Worm (Caenorhabditis elegans) whole organism, L1 larva: Measurements from ENCODE around the gene snb-1.
A peak's percentile ranks its signal among the peaks of the same experiment; 100 is the strongest.

Source experiments
- C04F5.9 ChIP-seq: sonication (generic microtip); optimal IDR thresholded peaks from 2 replicates; lab custom pipeline; 2016; ENCODE audit warnings: missing genetic modification characterization, missing compliant biosample characterization
- F16B12.6 ChIP-seq: fragments of 150-350 bp; optimal IDR thresholded peaks from 2 replicates; lab custom pipeline; 2014; ENCODE audit warnings: missing biosample characterization, missing genetic modification characterization
- Y116A8C.19 ChIP-seq: sonication (generic microtip); optimal IDR thresholded peaks from 2 replicates; lab custom pipeline; 2016; ENCODE audit warnings: missing compliant biosample characterization, missing genetic modification characterization, borderline replicate concordance
- aly-2 ChIP-seq: fragments of 150-350 bp; optimal IDR thresholded peaks from 2 replicates; lab custom pipeline; 2014; ENCODE audit warnings: missing biosample characterization, missing genetic modification characterization
- blmp-1 ChIP-seq: fragments of 150-350 bp; optimal IDR thresholded peaks from 2 replicates; lab custom pipeline; 2014; ENCODE audit warnings: missing biosample characterization, missing genetic modification characterization
- dpl-1 ChIP-seq, 3 experiments: fragments of 150-350 bp in 2 of 3; sonication (generic microtip) in 1 of 3; optimal IDR thresholded peaks; 2 replicates each; lab custom pipeline; 2014 to 2017; ENCODE audit warnings: missing biosample characterization in 3 of 3, missing genetic modification characterization in 3 of 3, missing genetic modification reagents in 3 of 3
- dsc-1 ChIP-seq: sonication (generic microtip); optimal IDR thresholded peaks from 2 replicates; lab custom pipeline; 2016; ENCODE audit warnings: mild to moderate bottlenecking, missing genetic modification characterization, missing compliant biosample characterization
- efl-1 ChIP-seq, 4 experiments: fragments of 150-350 bp; optimal IDR thresholded peaks in 3 of 4; peaks in 1 of 4; 1 replicate in 1 of 4; 2 replicates in 3 of 4; lab custom pipeline; 2014; ENCODE audit warnings: missing biosample characterization in 2 of 4, missing genetic modification characterization in 2 of 4, missing genetic modification reagents in 2 of 4
- efl-3 ChIP-seq: fragments of 200-800 bp; sonication (Bioruptor generic); optimal IDR thresholded peaks from 2 replicates; lab custom pipeline; 2018; ENCODE audit warnings: mild to moderate bottlenecking, missing genetic modification characterization, missing compliant biosample characterization
- egl-13 ChIP-seq: sonication (generic microtip); optimal IDR thresholded peaks from 2 replicates; lab custom pipeline; 2016; ENCODE audit warnings: missing genotype, missing genetic modification reagents, missing genetic modification characterization, missing compliant biosample characterization
- egl-27 ChIP-seq, 2 experiments: fragments of 150-350 bp in 1 of 2; sonication (generic microtip); optimal IDR thresholded peaks; 3 replicates each; lab custom pipeline; 2017 to 2018; ENCODE audit warnings: missing biosample characterization in 2 of 2, missing genetic modification characterization in 2 of 2, missing genetic modification reagents in 2 of 2
- elt-2 ChIP-seq: sonication (generic microtip); optimal IDR thresholded peaks from 2 replicates; lab custom pipeline; 2016; ENCODE audit warnings: missing genetic modification characterization, mild to moderate bottlenecking, inconsistent platforms, missing compliant biosample characterization, missing genetic modification reagents
- elt-3 ChIP-seq, 6 experiments: fragments of 150-350 bp in 1 of 6; sonication (generic microtip); optimal IDR thresholded peaks; 2 replicates each; lab custom pipeline; 2017 to 2018; ENCODE audit warnings: missing biosample characterization in 6 of 6, missing genetic modification characterization in 6 of 6, inconsistent platforms in 1 of 6
- fkh-10 ChIP-seq: sonication (generic microtip); optimal IDR thresholded peaks from 2 replicates; lab custom pipeline; 2017; ENCODE audit warnings: missing biosample characterization, missing genetic modification reagents, missing genetic modification characterization
- fkh-4 ChIP-seq: sonication (generic microtip); optimal IDR thresholded peaks from 2 replicates; lab custom pipeline; 2016; ENCODE audit warnings: missing compliant biosample characterization, missing genetic modification characterization, borderline replicate concordance
- fos-1 ChIP-seq: fragments of 150-350 bp; optimal IDR thresholded peaks from 2 replicates; lab custom pipeline; 2014; ENCODE audit warnings: missing biosample characterization, missing genetic modification characterization
- grh-1 ChIP-seq: fragments of 200-800 bp; sonication (Bioruptor generic); IDR thresholded peaks from 2 replicates; pipeline ENCODE4 v1.3.6; 2022; ENCODE audit warnings: missing genetic modification reagents, missing genetic modification characterization, missing compliant biosample characterization
- hlh-17 ChIP-seq: fragments of 200-800 bp; sonication (Bioruptor generic); optimal IDR thresholded peaks from 2 replicates; lab custom pipeline; 2018; ENCODE audit warnings: missing genetic modification characterization, mild to moderate bottlenecking, missing compliant biosample characterization, moderate library complexity, borderline replicate concordance
- hpl-2 ChIP-seq: fragments of 150-350 bp; optimal IDR thresholded peaks from 2 replicates; lab custom pipeline; 2014; ENCODE audit warnings: missing biosample characterization, missing genetic modification reagents, missing genetic modification characterization
- isw-1 ChIP-seq: fragments of 200-800 bp; sonication (Bioruptor generic); IDR thresholded peaks from 2 replicates; pipeline ENCODE4 v1.3.6; 2022; ENCODE audit warnings: missing genetic modification characterization, missing compliant biosample characterization
- jun-1 ChIP-seq: fragments of 150-350 bp; optimal IDR thresholded peaks from 2 replicates; lab custom pipeline; 2014; ENCODE audit warnings: missing biosample characterization, missing genetic modification reagents, missing genetic modification characterization
- lin-13 ChIP-seq: fragments of 150-350 bp; optimal IDR thresholded peaks from 2 replicates; lab custom pipeline; 2014; ENCODE audit warnings: missing biosample characterization, missing genetic modification reagents, missing genetic modification characterization
- lin-14 ChIP-seq: fragments of 200-800 bp; sonication (Bioruptor generic); optimal IDR thresholded peaks from 2 replicates; lab custom pipeline; 2018; ENCODE audit warnings: mild to moderate bottlenecking, missing genetic modification characterization, moderate library complexity, missing compliant biosample characterization
- lin-35 ChIP-seq, 2 experiments: fragments of 150-350 bp; optimal IDR thresholded peaks; 2 replicates each; lab custom pipeline; 2014; ENCODE audit warnings: missing biosample characterization in 2 of 2, missing genetic modification characterization in 2 of 2, missing genetic modification reagents in 2 of 2
- lin-39 ChIP-seq: fragments of 150-350 bp; optimal IDR thresholded peaks from 2 replicates; lab custom pipeline; 2014; ENCODE audit warnings: missing biosample characterization, missing genetic modification reagents, missing genetic modification characterization
- lsy-2 ChIP-seq, 2 experiments: fragments of 150-350 bp; optimal IDR thresholded peaks; 2 replicates each; lab custom pipeline; 2014; ENCODE audit warnings: missing biosample characterization in 2 of 2, missing genetic modification characterization in 2 of 2
- mdl-1 ChIP-seq, 2 experiments: fragments of 150-350 bp; optimal IDR thresholded peaks; 2 replicates each; lab custom pipeline; 2014 to 2017; ENCODE audit warnings: missing biosample characterization in 2 of 2, missing genetic modification characterization in 2 of 2, inconsistent platforms in 1 of 2
- mef-2 ChIP-seq: fragments of 150-350 bp; optimal IDR thresholded peaks from 2 replicates; lab custom pipeline; 2014; ENCODE audit warnings: missing biosample characterization, missing genetic modification characterization
- mep-1 ChIP-seq: fragments of 150-350 bp; optimal IDR thresholded peaks from 2 replicates; lab custom pipeline; 2014; ENCODE audit warnings: missing biosample characterization, missing genetic modification characterization
- nhr-19 ChIP-seq: fragments of 200-800 bp; sonication (Bioruptor generic); conservative IDR thresholded peaks from 2 replicates; pipeline ENCODE4 v1.3.6; 2022; ENCODE audit warnings: missing genetic modification characterization, missing compliant biosample characterization
- nhr-20 ChIP-seq: sonication (generic microtip); optimal IDR thresholded peaks from 2 replicates; lab custom pipeline; 2016; ENCODE audit warnings: mild to moderate bottlenecking, missing genetic modification characterization, missing compliant biosample characterization
- nhr-237 ChIP-seq: fragments of 150-350 bp; optimal IDR thresholded peaks from 2 replicates; lab custom pipeline; 2014; ENCODE audit warnings: missing biosample characterization, missing genetic modification characterization
- nhr-47 ChIP-seq: sonication (generic microtip); optimal IDR thresholded peaks from 2 replicates; lab custom pipeline; 2016; ENCODE audit warnings: mild to moderate bottlenecking, missing genetic modification characterization, moderate library complexity, missing compliant biosample characterization
- nhr-71 ChIP-seq: sonication (generic microtip); optimal IDR thresholded peaks from 2 replicates; lab custom pipeline; 2016; ENCODE audit warnings: mild to moderate bottlenecking, missing genetic modification characterization, moderate library complexity, missing compliant biosample characterization
- nhr-76 ChIP-seq: sonication (generic microtip); optimal IDR thresholded peaks from 2 replicates; lab custom pipeline; 2017; ENCODE audit warnings: missing biosample characterization, missing genetic modification characterization
- nhr-77 ChIP-seq: fragments of 150-350 bp; optimal IDR thresholded peaks from 2 replicates; lab custom pipeline; 2014; ENCODE audit warnings: missing biosample characterization, missing genetic modification characterization
- nhr-85 ChIP-seq: sonication (generic microtip); peaks from one replicate; lab custom pipeline; 2016; ENCODE audit warnings: missing genetic modification characterization, inconsistent platforms, missing compliant biosample characterization
- nhr-90 ChIP-seq: sonication (generic microtip); optimal IDR thresholded peaks from 2 replicates; lab custom pipeline; 2016; ENCODE audit warnings: mild to moderate bottlenecking, missing genetic modification characterization, missing compliant biosample characterization; ENCODE audit not compliant: poor library complexity
- pqm-1 ChIP-seq: sonication (generic microtip); optimal IDR thresholded peaks from 3 replicates; lab custom pipeline; 2017; ENCODE audit warnings: missing biosample characterization, missing genetic modification characterization
- skn-1 ChIP-seq: fragments of 150-350 bp; optimal IDR thresholded peaks from 2 replicates; lab custom pipeline; 2014; ENCODE audit warnings: missing biosample characterization, missing genetic modification characterization
- snu-23 ChIP-seq: sonication (generic microtip); optimal IDR thresholded peaks from 2 replicates; lab custom pipeline; 2016; ENCODE audit warnings: missing genetic modification characterization, missing compliant biosample characterization
- sox-4 ChIP-seq: sonication (generic microtip); optimal IDR thresholded peaks from 2 replicates; lab custom pipeline; 2016; ENCODE audit warnings: missing genetic modification characterization, missing compliant biosample characterization
- swsn-7 ChIP-seq: sonication (generic microtip); optimal IDR thresholded peaks from 2 replicates; lab custom pipeline; 2016; ENCODE audit warnings: missing genetic modification characterization, missing compliant biosample characterization
- tbx-2 ChIP-seq: sonication (generic microtip); optimal IDR thresholded peaks from 2 replicates; lab custom pipeline; 2016; ENCODE audit warnings: missing genetic modification characterization, missing compliant biosample characterization
- unc-130 ChIP-seq: fragments of 150-350 bp; optimal IDR thresholded peaks from 2 replicates; lab custom pipeline; 2017; ENCODE audit warnings: missing biosample characterization, missing genetic modification characterization, inconsistent platforms
- unc-62 ChIP-seq: fragments of 150-350 bp; optimal IDR thresholded peaks from 2 replicates; lab custom pipeline; 2014; ENCODE audit warnings: missing biosample characterization, missing genetic modification reagents, missing genetic modification characterization
- unc-86 ChIP-seq: sonication (generic microtip); optimal IDR thresholded peaks from 2 replicates; lab custom pipeline; 2016; ENCODE audit warnings: missing genetic modification characterization, missing compliant biosample characterization
- unc-98 ChIP-seq: fragments of 200-800 bp; sonication (Bioruptor generic); IDR thresholded peaks from 2 replicates; pipeline ENCODE4 v1.3.6; 2022; ENCODE audit warnings: missing genetic modification characterization, missing compliant biosample characterization
- vab-15 ChIP-seq: sonication (generic microtip); optimal IDR thresholded peaks from 2 replicates; lab custom pipeline; 2017; ENCODE audit warnings: missing genotype, mild to moderate bottlenecking, missing genetic modification characterization, missing compliant biosample characterization
- xbp-1 ChIP-seq: sonication (generic microtip); optimal IDR thresholded peaks from 2 replicates; lab custom pipeline; 2016; ENCODE audit warnings: missing genetic modification characterization, missing compliant biosample characterization
- ztf-4 ChIP-seq: fragments of 150-350 bp; optimal IDR thresholded peaks from 2 replicates; lab custom pipeline; 2014; ENCODE audit warnings: missing biosample characterization, missing genetic modification characterization

The snb-1 gene

DNA sequence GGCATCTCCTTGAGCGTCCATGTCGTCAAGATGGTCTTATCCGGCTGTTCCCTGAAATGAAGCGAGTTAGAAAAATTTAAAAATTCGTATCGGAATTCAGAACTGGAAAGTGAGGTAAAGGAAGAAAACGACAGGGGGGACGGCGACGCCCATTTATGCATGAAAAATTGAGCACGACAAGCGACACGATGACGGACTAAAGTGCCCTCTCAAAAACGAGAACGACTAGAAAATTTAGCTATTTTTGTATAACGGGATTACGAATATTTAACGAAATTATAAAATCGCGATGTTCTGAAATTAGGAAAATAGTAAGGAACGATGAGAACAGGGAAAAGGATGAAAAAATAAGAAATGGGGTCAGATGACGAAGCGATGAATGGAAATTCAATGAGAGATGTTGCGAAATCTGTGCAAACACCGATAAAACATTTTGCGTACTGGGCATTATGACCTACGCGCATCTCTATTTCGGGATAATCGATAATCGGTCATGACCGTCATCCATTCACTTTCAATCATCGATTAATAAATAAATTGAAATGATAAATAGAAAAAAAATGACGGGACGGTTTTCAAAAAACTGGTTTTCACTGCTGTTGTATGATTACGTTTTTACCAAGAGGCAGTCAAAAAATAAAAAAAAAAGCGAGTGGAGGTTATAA, at the start of gene snb-1:
Gene snb-1, minus strand, starts transcription at position 51 of the 665 bp plus-strand sequence.
- TF ChIP-seq pqm-1 (tag; lab: Kevin White, UChicago): no peak
- peak; percentile 82 for TF ChIP-seq snu-23 (GFP tag; lab: Kevin White, UChicago)
- no peak for TF ChIP-seq unc-98 (GFP tag; lab: Robert Waterston, UW)
- peak; percentile 76 for TF ChIP-seq nhr-20 (tag; lab: Kevin White, UChicago)
- no peak for TF ChIP-seq lin-39 (tag; lab: Kevin White, UChicago)
- peak; percentile 59 for TF ChIP-seq jun-1
- peak; percentile 47 for TF ChIP-seq isw-1 (GFP tag; lab: Robert Waterston, UW)
- no peak for TF ChIP-seq elt-2 (tag; lab: Kevin White, UChicago)
- TF ChIP-seq egl-13 (tag; lab: Kevin White, UChicago): peak; percentile 57
- peak; percentile 65 for TF ChIP-seq xbp-1 (tag; lab: Kevin White, UChicago)
- TF ChIP-seq blmp-1 (tag; lab: Kevin White, UChicago): peak; percentile 87
- TF ChIP-seq fkh-4: peak; percentile 16
- peak; percentile 35 for TF ChIP-seq lin-13 (GFP tag; lab: Kevin White, UChicago)
- TF ChIP-seq nhr-76 (tag; lab: Kevin White, UChicago): no peak
- TF ChIP-seq hpl-2 (GFP tag; lab: Kevin White, UChicago): peak; percentile 48
- TF ChIP-seq fkh-10 (GFP tag; lab: Kevin White, UChicago): no peak
- TF ChIP-seq lin-35 (GFP tag; optimal IDR thresholded peaks at IDR 0.05; lab: Kevin White, UChicago): peak; percentile 75 to 80
- TF ChIP-seq unc-130 (tag; lab: Kevin White, UChicago): peak; percentile 80
- no peak for TF ChIP-seq aly-2 (tag; lab: Kevin White, UChicago)
- TF ChIP-seq tbx-2: peak; percentile 60
- peak; percentile 58 for TF ChIP-seq grh-1 (GFP tag; lab: Robert Waterston, UW)
- peak; percentile 34 for TF ChIP-seq dsc-1 (tag; lab: Kevin White, UChicago)
- TF ChIP-seq efl-3 (GFP tag; lab: Kevin White, UChicago): no peak
- peak; percentile 89 for TF ChIP-seq nhr-85 (tag; lab: Kevin White, UChicago)
- peak; percentile 54 for TF ChIP-seq swsn-7 (tag; lab: Kevin White, UChicago)
- TF ChIP-seq lsy-2 (tag; optimal IDR thresholded peaks at IDR 0.05; lab: Kevin White, UChicago): peak; percentile 64 to 82
- TF ChIP-seq mep-1 (tag; lab: Kevin White, UChicago): peak; percentile 83
- TF ChIP-seq dpl-1 (GFP tag; optimal IDR thresholded peaks at IDR 0.05; lab: Kevin White, UChicago): peak; percentile 61 to 71 (median 62)
- TF ChIP-seq mdl-1 (tag; optimal IDR thresholded peaks at IDR 0.05; lab: Kevin White, UChicago): peak in 1 of 2 experiments; percentile 57
- TF ChIP-seq unc-86 (tag; lab: Kevin White, UChicago): peak; percentile 16
- TF ChIP-seq mef-2 (tag; lab: Kevin White, UChicago): no peak
- peak; percentile 1 for TF ChIP-seq fos-1 (tag; lab: Kevin White, UChicago)
- TF ChIP-seq egl-27 (tag; optimal IDR thresholded peaks at IDR 0.05; lab: Kevin White, UChicago): no peak
- no peak for TF ChIP-seq unc-62 (GFP tag; lab: Kevin White, UChicago)
- peak; percentile 95 for TF ChIP-seq F16B12.6 (tag; lab: Kevin White, UChicago)
- peak; percentile 54 for TF ChIP-seq nhr-19 (GFP tag; lab: Robert Waterston, UW)
- no peak for TF ChIP-seq C04F5.9 (tag; lab: Kevin White, UChicago)
- TF ChIP-seq skn-1 (tag; lab: Kevin White, UChicago): peak; percentile 91
- TF ChIP-seq nhr-90: peak; percentile 71
- peak; percentile 35 for TF ChIP-seq ztf-4
- TF ChIP-seq hlh-17 (GFP tag; lab: Kevin White, UChicago): no peak
- peak; percentile 19 for TF ChIP-seq nhr-77 (tag; lab: Kevin White, UChicago)
- peak; percentile 74 for TF ChIP-seq lin-14
- TF ChIP-seq efl-1 (optimal IDR thresholded peaks at IDR 0.05; lab: Kevin White, UChicago): peak; percentile 69 to 70
- peak; percentile 66 to 97 for TF ChIP-seq efl-1 (GFP tag; optimal IDR thresholded peaks at IDR 0.05 in 1 of 2; lab: Kevin White, UChicago)
- peak in 2 of 6 experiments; percentile 78 to 87 for TF ChIP-seq elt-3 (tag; optimal IDR thresholded peaks at IDR 0.05; lab: Kevin White, UChicago)
- no peak for TF ChIP-seq Y116A8C.19 (tag; lab: Kevin White, UChicago)
- TF ChIP-seq nhr-71 (tag; lab: Kevin White, UChicago): peak; percentile 79
- peak; percentile 4 for TF ChIP-seq sox-4 (tag; lab: Kevin White, UChicago)
- no peak for TF ChIP-seq nhr-237 (tag; lab: Kevin White, UChicago)
- TF ChIP-seq nhr-47 (tag; lab: Kevin White, UChicago): peak; percentile 62
- no peak for TF ChIP-seq vab-15 (tag; lab: Kevin White, UChicago)
